Worm (Caenorhabditis elegans) whole organism, early embryonic: ENCODE measurements around the gene dos-2.

Experiments
- F13C5.2 ChIP-seq: sonication (generic microtip); optimal IDR thresholded peaks from 2 replicates; lab custom pipeline; 2017; ENCODE audit warnings: mild to moderate bottlenecking, missing genetic modification characterization, inconsistent platforms, missing compliant biosample characterization
- aly-1 ChIP-seq: sonication (generic microtip); optimal IDR thresholded peaks from 2 replicates; lab custom pipeline; 2016; ENCODE audit warnings: missing genetic modification characterization, missing compliant biosample characterization
- ama-1 ChIP-seq: fragments of 150-350 bp; optimal IDR thresholded peaks from 2 replicates; lab custom pipeline; 2014
- flt-1 ChIP-seq: fragments of 200-800 bp; sonication (Bioruptor generic); IDR thresholded peaks from 2 replicates; pipeline ENCODE4 v1.3.6; 2022; ENCODE audit warnings: missing genetic modification characterization, missing compliant biosample characterization
- hmbx-1 ChIP-seq: sonication (generic microtip); optimal IDR thresholded peaks from 2 replicates; lab custom pipeline; 2016; ENCODE audit warnings: mild to moderate bottlenecking, missing genetic modification characterization, missing compliant biosample characterization
- hmg-4 ChIP-seq: fragments of 200-800 bp; sonication (Bioruptor generic); optimal IDR thresholded peaks from 2 replicates; lab custom pipeline; 2018; ENCODE audit warnings: mild to moderate bottlenecking, missing genetic modification characterization, missing compliant biosample characterization
- hnd-1 ChIP-seq: sonication (generic microtip); optimal IDR thresholded peaks from 2 replicates; lab custom pipeline; 2016; ENCODE audit warnings: missing genetic modification characterization, missing compliant biosample characterization
- scrt-1 ChIP-seq: fragments of 200-800 bp; sonication (Bioruptor generic); IDR thresholded peaks from 2 replicates; pipeline ENCODE4 v1.3.6; 2022; ENCODE audit warnings: missing genetic modification characterization, missing compliant biosample characterization
- sea-1 ChIP-seq: fragments of 200-800 bp; sonication (Bioruptor generic); conservative IDR thresholded peaks from 2 replicates; pipeline ENCODE4 v1.3.6; 2022; ENCODE audit warnings: missing genetic modification characterization, missing compliant biosample characterization
- tbx-11 ChIP-seq: fragments of 200-800 bp; sonication (Bioruptor generic); IDR thresholded peaks from 2 replicates; pipeline ENCODE4 v1.3.6; 2022; ENCODE audit warnings: missing genetic modification characterization, missing compliant biosample characterization
- tra-4 ChIP-seq: sonication (generic microtip); optimal IDR thresholded peaks from 2 replicates; lab custom pipeline; 2017; ENCODE audit warnings: missing genetic modification characterization, missing compliant biosample characterization

DNA sequence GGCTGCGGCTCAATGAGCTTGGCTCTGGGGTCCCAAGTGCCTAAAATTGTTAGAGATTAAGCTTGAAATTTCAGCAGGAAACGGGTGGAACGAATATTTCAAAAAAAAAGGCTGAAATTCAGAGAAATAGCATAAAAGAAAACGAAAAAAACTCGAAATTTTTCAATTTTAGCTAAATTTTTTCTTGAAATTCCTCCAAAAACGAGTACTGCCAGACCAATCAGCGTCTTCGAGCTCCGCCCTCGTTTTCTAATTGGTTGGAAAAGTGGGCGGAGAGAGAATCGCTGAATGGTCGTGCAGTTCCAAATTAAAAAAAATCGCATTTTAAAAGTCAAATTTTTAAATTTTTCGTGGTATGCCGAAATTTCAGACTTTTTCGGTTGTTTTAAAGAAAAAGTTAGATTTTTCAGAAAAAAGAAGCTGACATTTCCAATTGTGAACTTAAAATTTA, 48.1 kb upstream of the dos-2 start, which contains the start of gene plpp-1.1:
- no peak for TF ChIP-seq hmbx-1 (tag; lab: Kevin White, UChicago)
- no peak for TF ChIP-seq F13C5.2 (tag; lab: Kevin White, UChicago)
- no peak for TF ChIP-seq aly-1 (tag; lab: Kevin White, UChicago)
- no peak for TF ChIP-seq ama-1 (lab: Kevin White, UChicago)
- TF ChIP-seq hnd-1 (tag; lab: Kevin White, UChicago), result no peak
- TF ChIP-seq tra-4 (tag; lab: Kevin White, UChicago), result no peak
- TF ChIP-seq scrt-1, result no peak
- no peak for TF ChIP-seq flt-1
- no peak for TF ChIP-seq tbx-11 (GFP tag; lab: Robert Waterston, UW)
- no peak for TF ChIP-seq hmg-4 (GFP tag; lab: Kevin White, UChicago)
- TF ChIP-seq sea-1, result no peak
